Worm (Caenorhabditis elegans) whole organism, L1 larva: Measurements from ENCODE around the gene F26F4.8.
A peak's percentile ranks its signal among the peaks of the same experiment; 100 is the strongest.

Experiments used
- ama-1 ChIP-seq: fragments of 150-350 bp; optimal IDR thresholded peaks from 2 replicates; lab custom pipeline; 2014
- blmp-1 ChIP-seq: fragments of 150-350 bp; optimal IDR thresholded peaks from 2 replicates; lab custom pipeline; 2014; ENCODE audit warnings: missing biosample characterization, missing genetic modification characterization
- ces-1 ChIP-seq: fragments of 150-350 bp; optimal IDR thresholded peaks from 2 replicates; lab custom pipeline; 2014; ENCODE audit warnings: missing biosample characterization, missing genetic modification reagents, missing genetic modification characterization
- efl-1 ChIP-seq, 4 experiments: fragments of 150-350 bp; optimal IDR thresholded peaks in 3 of 4; peaks in 1 of 4; 1 replicate in 1 of 4; 2 replicates in 3 of 4; lab custom pipeline; 2014; ENCODE audit warnings: missing biosample characterization in 2 of 4, missing genetic modification characterization in 2 of 4, missing genetic modification reagents in 2 of 4
- elt-3 ChIP-seq, 6 experiments: fragments of 150-350 bp in 1 of 6; sonication (generic microtip); optimal IDR thresholded peaks; 2 replicates each; lab custom pipeline; 2017 to 2018; ENCODE audit warnings: missing biosample characterization in 6 of 6, missing genetic modification characterization in 6 of 6, inconsistent platforms in 1 of 6
- lir-3 ChIP-seq: sonication (generic microtip); optimal IDR thresholded peaks from 2 replicates; lab custom pipeline; 2016; ENCODE audit warnings: mild to moderate bottlenecking, missing genetic modification characterization, moderate library complexity, missing compliant biosample characterization; ENCODE audit not compliant: poor library complexity
- nhr-28 ChIP-seq: fragments of 150-350 bp; optimal IDR thresholded peaks from 2 replicates; lab custom pipeline; 2014; ENCODE audit warnings: missing biosample characterization, missing genetic modification characterization
- unc-30 ChIP-seq: sonication (generic microtip); optimal IDR thresholded peaks from 2 replicates; lab custom pipeline; 2017; ENCODE audit warnings: missing biosample characterization, missing genetic modification characterization
- zag-1 ChIP-seq: fragments of 150-350 bp; optimal IDR thresholded peaks from 2 replicates; lab custom pipeline; 2014; ENCODE audit warnings: missing biosample characterization, missing genetic modification characterization

DNA sequence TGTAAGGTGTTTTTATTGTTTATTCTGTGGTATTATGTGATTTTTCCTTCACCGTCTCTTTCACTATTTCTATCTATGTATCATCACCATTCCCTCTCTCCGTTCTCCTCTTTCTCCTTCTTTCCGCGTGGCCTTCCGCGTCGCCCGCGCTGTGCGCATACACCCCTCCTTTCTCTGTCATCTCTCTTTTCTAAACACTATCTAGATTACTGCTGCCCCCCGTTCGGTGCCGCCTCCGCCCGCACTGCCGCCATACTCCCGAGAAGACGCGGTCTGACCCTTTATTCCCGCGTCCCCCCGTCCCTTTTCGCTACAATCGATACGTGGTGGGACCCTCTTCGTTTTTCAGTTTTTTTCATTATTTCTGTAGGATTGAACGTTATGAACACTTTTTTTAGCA lies 43.4 kb upstream of the F26F4.8 start:
- TF ChIP-seq lir-3 (tag; lab: Kevin White, UChicago) = no peak
- TF ChIP-seq nhr-28 = no peak
- TF ChIP-seq blmp-1 = peak; percentile 12
- no peak for TF ChIP-seq ama-1 (lab: Kevin White, UChicago)
- no peak for TF ChIP-seq elt-3 (tag; optimal IDR thresholded peaks at IDR 0.05; lab: Kevin White, UChicago)
- TF ChIP-seq zag-1 (tag; lab: Kevin White, UChicago) = no peak
- no peak for TF ChIP-seq ces-1 (GFP tag; lab: Kevin White, UChicago)
- no peak for TF ChIP-seq efl-1 (optimal IDR thresholded peaks at IDR 0.05; lab: Kevin White, UChicago)
- TF ChIP-seq efl-1 (GFP tag; optimal IDR thresholded peaks at IDR 0.05 in 1 of 2; lab: Kevin White, UChicago) = no peak
- no peak for TF ChIP-seq unc-30
